Fruit fly (Drosophila melanogaster): Measurements from ENCODE around the gene Tmf.

Tmf gene

dm6 chrX:6863289-6863938 lies 19.3 kb downstream of the Tmf start, which contains the start of gene CG43736 (continued):
- TF ChIP-seq CG11560 (tag; IDR thresholded peaks at IDR 0.05) (peak; percentile 74), B-H1 (GFP tag; IDR thresholded peaks at IDR 0.05) (peak; percentile 76), tio (GFP tag; optimal IDR thresholded peaks at IDR 0.05) (peak; percentile 93), CG16863 (GFP tag; optimal IDR thresholded peaks at IDR 0.05) (peak; percentile 91), jigr1 (GFP tag; IDR thresholded peaks at IDR 0.05) (peak; percentile 75; the same call in 1 of the 3 replicates), Meics (GFP tag; optimal IDR thresholded peaks at IDR 0.05) (peak; percentile 96), CG9876 (GFP tag; optimal IDR thresholded peaks at IDR 0.05) (peak; percentile 87), MBD-R2 (GFP tag; IDR thresholded peaks at IDR 0.05) (peak; percentile 32; the same call in 1 of the 2 replicates), Dip2 (GFP tag; IDR thresholded peaks at IDR 0.05) (peak; percentile 41; the same call in 1 of the 2 replicates), Six4 (GFP tag; optimal IDR thresholded peaks at IDR 0.05) (peak; percentile 94), NK7.1 (GFP tag; optimal IDR thresholded peaks at IDR 0.05) (peak; percentile 91), CG17359 (tag; optimal IDR thresholded peaks at IDR 0.05) (peak; percentile 97), Max (GFP tag; optimal IDR thresholded peaks at IDR 0.05) (peak; percentile 92), zen2 (GFP tag; IDR thresholded peaks at IDR 0.05; ENCODE audit: partially characterized antibody) (no peak), BEAF-32 (GFP tag; optimal IDR thresholded peaks at IDR 0.05) (peak; percentile 17), chif (GFP tag; optimal IDR thresholded peaks at IDR 0.05) (peak; percentile 93 to 94), Chrac-16 (GFP tag; optimal IDR thresholded peaks at IDR 0.05) (peak; percentile 91), CG18599 (GFP tag; optimal IDR thresholded peaks at IDR 0.05) (peak; percentile 98), Spps (tag; optimal IDR thresholded peaks at IDR 0.05) (peak; percentile 88), z (GFP tag; IDR thresholded peaks at IDR 0.05) (no peak), CG17568 (GFP tag; optimal IDR thresholded peaks at IDR 0.05) (peak; percentile 87), seq (GFP tag; IDR thresholded peaks at IDR 0.05) (peak; percentile 90), twi (tag; optimal IDR thresholded peaks at IDR 0.05) (peak; percentile 91), abd-A (tag; optimal IDR thresholded peaks at IDR 0.05) (peak; percentile 27), CG15073 (GFP tag; optimal IDR thresholded peaks at IDR 0.05) (peak; percentile 56), tup (GFP tag; optimal IDR thresholded peaks at IDR 0.05) (peak; percentile 67), peb (GFP tag; IDR thresholded peaks at IDR 0.05) (peak; percentile 79), CG17829 (tag; optimal IDR thresholded peaks at IDR 0.05) (peak; percentile 97), Scr (GFP tag; IDR thresholded peaks at IDR 0.05; ENCODE audit: partially characterized antibody) (no peak), klu (GFP tag; IDR thresholded peaks at IDR 0.05) (peak; percentile 85), pho (GFP tag; optimal IDR thresholded peaks at IDR 0.05) (peak; percentile 93), CG10462 (GFP tag; optimal IDR thresholded peaks at IDR 0.05) (peak; percentile 88), ATbp (GFP tag; optimal IDR thresholded peaks at IDR 0.05) (peak; percentile 94), CG2889 (GFP tag; IDR thresholded peaks at IDR 0.05) (peak; percentile 69), ap (GFP tag; IDR thresholded peaks at IDR 0.05) (peak; percentile 75), Fer1 (GFP tag; optimal IDR thresholded peaks at IDR 0.05) (peak; percentile 97), gt (GFP tag; IDR thresholded peaks at IDR 0.05) (peak; percentile 74), CG10565 (GFP tag; optimal IDR thresholded peaks at IDR 0.05) (peak; percentile 68), CG13424 (tag; optimal IDR thresholded peaks at IDR 0.05) (peak; percentile 98), CG11093 (GFP tag; IDR thresholded peaks at IDR 0.05) (peak; percentile 86), jumu (GFP tag; optimal IDR thresholded peaks at IDR 0.05) (peak; percentile 92), Ets97D (GFP tag; optimal IDR thresholded peaks at IDR 0.05) (peak; percentile 64), CG10274 (GFP tag; optimal IDR thresholded peaks at IDR 0.05) (peak; percentile 99), YL-1 (GFP tag; optimal IDR thresholded peaks at IDR 0.05) (peak; percentile 86), Optix (GFP tag; IDR thresholded peaks at IDR 0.05) (no peak; the same call in 2 of the 3 replicates), bsh (GFP tag; optimal IDR thresholded peaks at IDR 0.05) (peak; percentile 92 to 96), ems (GFP tag; optimal IDR thresholded peaks at IDR 0.05) (peak; percentile 93), CG12769 (tag; optimal IDR thresholded peaks at IDR 0.05) (peak; percentile 97), disco-r (GFP tag; optimal IDR thresholded peaks at IDR 0.05) (peak; percentile 87), HLH3B (GFP tag; IDR thresholded peaks at IDR 0.05) (peak; percentile 89)

Data from whole organism, embryonic.